In genomic region chr2L:10526953-10527584, dm6 we compare ENCODE assay signal across 5 fruit fly cellular contexts.
TF ChIP-seq lines count a peak whose summit lies in the region.

Lip4 (plus strand) TSS chr2L:10527572.

- TF ChIP-seq CTCF in whole organism, embryonic (GFP tag; optimal IDR thresholded peaks at IDR 0.05; lab: Kevin White, UChicago), result peak; percentile 4

TF ChIP-seq in whole organism, adult, 20 proteins besides CTCF, POLR2A, EP300 and RAD21 (continues in another document):
- TF ChIP-seq CG7045 (GFP tag; optimal IDR thresholded peaks at IDR 0.05; lab: Kevin White, UChicago), result peak; percentile 61
- TF ChIP-seq CG5204 (GFP tag; optimal IDR thresholded peaks at IDR 0.05; lab: Kevin White, UChicago), result peak; percentile 4
- peak; percentile 66 for TF ChIP-seq CG14711 (tag; optimal IDR thresholded peaks at IDR 0.05; lab: Kevin White, UChicago)
- no peak for TF ChIP-seq Hr96 (GFP tag; optimal IDR thresholded peaks at IDR 0.05; lab: Kevin White, UChicago)
- peak; percentile 48 for TF ChIP-seq CG33017 (tag; optimal IDR thresholded peaks at IDR 0.05; lab: Kevin White, UChicago)
- TF ChIP-seq CG7101 (tag; optimal IDR thresholded peaks at IDR 0.05; lab: Kevin White, UChicago), result peak; percentile 48
- peak; percentile 64 for TF ChIP-seq tj (GFP tag; optimal IDR thresholded peaks at IDR 0.05; lab: Kevin White, UChicago)
- TF ChIP-seq toe (GFP tag; optimal IDR thresholded peaks at IDR 0.05; lab: Kevin White, UChicago), result no peak
- TF ChIP-seq ovo (GFP tag; optimal IDR thresholded peaks at IDR 0.05; lab: Kevin White, UChicago), result no peak
- TF ChIP-seq bab1 (GFP tag; optimal IDR thresholded peaks at IDR 0.05; lab: Kevin White, UChicago), result peak; percentile 80
- TF ChIP-seq kay (GFP tag; lab: Kevin White, UChicago; ENCODE audit: borderline replicate concordance), result no peak
- no peak for TF ChIP-seq Clk (GFP tag; optimal IDR thresholded peaks at IDR 0.05; lab: Kevin White, UChicago)
- TF ChIP-seq cnc (optimal IDR thresholded peaks at IDR 0.05; lab: Kevin White, UChicago), result no peak
- TF ChIP-seq Mnt (GFP tag; optimal IDR thresholded peaks at IDR 0.05; lab: Kevin White, UChicago), result no peak
- TF ChIP-seq CG11617 (GFP tag; optimal IDR thresholded peaks at IDR 0.05; lab: Kevin White, UChicago), result peak; percentile 10
- TF ChIP-seq CG1620 (GFP tag; optimal IDR thresholded peaks at IDR 0.05; lab: Kevin White, UChicago), result peak; percentile 15
- TF ChIP-seq CG12768 (GFP tag; optimal IDR thresholded peaks at IDR 0.05; lab: Kevin White, UChicago), result no peak
- TF ChIP-seq Crg-1 (GFP tag; optimal IDR thresholded peaks at IDR 0.05; lab: Kevin White, UChicago), result no peak
- TF ChIP-seq pad (GFP tag; optimal IDR thresholded peaks at IDR 0.05; lab: Kevin White, UChicago), result peak; percentile 26

TF ChIP-seq in whole organism, embryonic, 481 proteins besides CTCF, POLR2A, EP300 and RAD21 (continues in another document):
- peak; percentile 74 for TF ChIP-seq Fer3 (tag; optimal IDR thresholded peaks at IDR 0.05; lab: Kevin White, UChicago)
- TF ChIP-seq bbx (GFP tag; IDR thresholded peaks at IDR 0.05; lab: Robert Waterston, UW; ENCODE audit: partially characterized antibody), result no peak
- TF ChIP-seq stc (GFP tag; IDR thresholded peaks at IDR 0.05; lab: Robert Waterston, UW), result peak; percentile 82
- peak; percentile 64 for TF ChIP-seq CG2120 (GFP tag; optimal IDR thresholded peaks at IDR 0.05; lab: Kevin White, UChicago)
- peak; percentile 79 for TF ChIP-seq grau (tag; optimal IDR thresholded peaks at IDR 0.05; lab: Kevin White, UChicago)
- TF ChIP-seq emc (GFP tag; optimal IDR thresholded peaks at IDR 0.05; lab: Kevin White, UChicago), result no peak
- peak; percentile 84 for TF ChIP-seq zen (tag; optimal IDR thresholded peaks at IDR 0.05; lab: Kevin White, UChicago)
- peak; percentile 76 for TF ChIP-seq CG10366 (GFP tag; IDR thresholded peaks at IDR 0.05; lab: Robert Waterston, UW)
- peak; percentile 33 for TF ChIP-seq CG2116 (GFP tag; optimal IDR thresholded peaks at IDR 0.05; lab: Kevin White, UChicago)
- TF ChIP-seq ssp (GFP tag; IDR thresholded peaks at IDR 0.05; lab: Robert Waterston, UW), result peak; percentile 57; the same call in 1 of the 2 replicates
- TF ChIP-seq CG17359 (tag; optimal IDR thresholded peaks at IDR 0.05; lab: Kevin White, UChicago), result peak; percentile 71
- no peak for TF ChIP-seq CG8765 (GFP tag; IDR thresholded peaks at IDR 0.05; lab: Robert Waterston, UW)
- no peak for TF ChIP-seq Tbp (GFP tag; optimal IDR thresholded peaks at IDR 0.05; lab: Kevin White, UChicago)
- no peak for TF ChIP-seq GATAe (GFP tag; conservative IDR thresholded peaks at IDR 0.05; lab: Robert Waterston, UW)
- no peak for TF ChIP-seq disco-r (GFP tag; optimal IDR thresholded peaks at IDR 0.05; lab: Kevin White, UChicago)
- TF ChIP-seq CG11247 (GFP tag; IDR thresholded peaks at IDR 0.05; lab: Robert Waterston, UW), result no peak; the same call in 1 of the 2 replicates
- TF ChIP-seq gfzf (GFP tag; optimal IDR thresholded peaks at IDR 0.05; lab: Kevin White, UChicago), result no peak
- TF ChIP-seq CG11723 (GFP tag; optimal IDR thresholded peaks at IDR 0.05; lab: Kevin White, UChicago), result peak; percentile 60
- TF ChIP-seq h (optimal IDR thresholded peaks at IDR 0.05; lab: Kevin White, UChicago), result no peak

TF ChIP-seq in whole organism, prepupa, 60 proteins besides CTCF, POLR2A, EP300 and RAD21 (continues in another document):
- TF ChIP-seq CG4318 (GFP tag; optimal IDR thresholded peaks at IDR 0.05; lab: Kevin White, UChicago) (peak; percentile 10), CG6854 (GFP tag; optimal IDR thresholded peaks at IDR 0.05; lab: Kevin White, UChicago) (no peak), eg (GFP tag; IDR thresholded peaks at IDR 0.05; lab: Robert Waterston, UW) (peak; percentile 85), CG6792 (GFP tag; optimal IDR thresholded peaks at IDR 0.05; lab: Kevin White, UChicago) (peak; percentile 54), CG15336 (GFP tag; IDR thresholded peaks at IDR 0.05; lab: Robert Waterston, UW) (peak; percentile 80), CG11902 (GFP tag; optimal IDR thresholded peaks at IDR 0.05; lab: Kevin White, UChicago) (peak; percentile 38), acj6 (GFP tag; optimal IDR thresholded peaks at IDR 0.05; lab: Kevin White, UChicago) (peak; percentile 68), achi (GFP tag; optimal IDR thresholded peaks at IDR 0.05; lab: Kevin White, UChicago) (peak; percentile 58), dsx (GFP tag; optimal IDR thresholded peaks at IDR 0.05; lab: Kevin White, UChicago; ENCODE audit: poor library complexity, severe bottlenecking) (peak; percentile 73), CG8319 (GFP tag; optimal IDR thresholded peaks at IDR 0.05; lab: Kevin White, UChicago) (peak; percentile 61), Hr38 (GFP tag; optimal IDR thresholded peaks at IDR 0.05; lab: Kevin White, UChicago) (no peak), CG34406 (GFP tag; optimal IDR thresholded peaks at IDR 0.05; lab: Kevin White, UChicago) (peak; percentile 65), CG9139 (GFP tag; optimal IDR thresholded peaks at IDR 0.05; lab: Kevin White, UChicago) (no peak), svp (GFP tag; lab: Kevin White, UChicago) (peak; percentile 84), Smox (GFP tag; optimal IDR thresholded peaks at IDR 0.05; lab: Kevin White, UChicago) (peak; percentile 56), Hr4 (GFP tag; optimal IDR thresholded peaks at IDR 0.05; lab: Kevin White, UChicago) (peak; percentile 77), CG11762 (GFP tag; optimal IDR thresholded peaks at IDR 0.05; lab: Kevin White, UChicago; ENCODE audit: insufficient read depth) (peak; percentile 49), Sox102F (GFP tag; optimal IDR thresholded peaks at IDR 0.05; lab: Kevin White, UChicago) (peak; percentile 51), CG8119 (GFP tag; IDR thresholded peaks at IDR 0.05; lab: Robert Waterston, UW) (peak; percentile 87; the same call in 2 of the 3 replicates)

TF ChIP-seq in whole organism, pupa, 21 proteins besides CTCF, POLR2A, EP300 and RAD21 (continues in another document):
- peak; percentile 69 for TF ChIP-seq CG9948 (tag; optimal IDR thresholded peaks at IDR 0.05; lab: Kevin White, UChicago)
- TF ChIP-seq CG8159 (tag; optimal IDR thresholded peaks at IDR 0.05; lab: Kevin White, UChicago), result peak; percentile 78
- peak; percentile 39 for TF ChIP-seq Pif1A (GFP tag; optimal IDR thresholded peaks at IDR 0.05; lab: Kevin White, UChicago)
- TF ChIP-seq EcR (GFP tag; optimal IDR thresholded peaks at IDR 0.05; lab: Kevin White, UChicago), result no peak
- peak; percentile 58 for TF ChIP-seq gl (tag; optimal IDR thresholded peaks at IDR 0.05; lab: Kevin White, UChicago)
- peak; percentile 82; the same call in 1 of the 2 replicates for TF ChIP-seq CG32121 (GFP tag; IDR thresholded peaks at IDR 0.05; lab: Robert Waterston, UW)
- TF ChIP-seq fd96Ca (GFP tag; IDR thresholded peaks at IDR 0.05; lab: Robert Waterston, UW), result no peak; the same call in 2 of the 3 replicates
- 0 out of 2 replicates have a peak, but pooled peaks have one; percentile 32 for TF ChIP-seq rn (GFP tag; IDR thresholded peaks at IDR 0.05; lab: Robert Waterston, UW)
- no peak for TF ChIP-seq D1 (tag; optimal IDR thresholded peaks at IDR 0.05; lab: Kevin White, UChicago)
- no peak; the same call in 1 of the 3 replicates for TF ChIP-seq CG4496 (GFP tag; IDR thresholded peaks at IDR 0.05; lab: Robert Waterston, UW)
- peak; percentile 50 for TF ChIP-seq Pif1B (GFP tag; optimal IDR thresholded peaks at IDR 0.05; lab: Kevin White, UChicago)
- no peak; the same call in 1 of the 2 replicates for TF ChIP-seq Ets98B (GFP tag; IDR thresholded peaks at IDR 0.05; lab: Robert Waterston, UW)
- TF ChIP-seq CG12605 (GFP tag; IDR thresholded peaks at IDR 0.05; lab: Robert Waterston, UW), result no peak; the same call in 1 of the 2 replicates
- peak; percentile 75 for TF ChIP-seq CG15710 (tag; optimal IDR thresholded peaks at IDR 0.05; lab: Kevin White, UChicago)
- peak; percentile 71 for TF ChIP-seq CG17806 (tag; optimal IDR thresholded peaks at IDR 0.05; lab: Kevin White, UChicago)
- TF ChIP-seq CG34367 (tag; optimal IDR thresholded peaks at IDR 0.05; lab: Kevin White, UChicago), result peak; percentile 61
- no peak for TF ChIP-seq CG13204 (GFP tag; optimal IDR thresholded peaks at IDR 0.05; lab: Kevin White, UChicago)
- TF ChIP-seq Snoo (tag; optimal IDR thresholded peaks at IDR 0.05; lab: Kevin White, UChicago), result peak; percentile 42
- no peak for TF ChIP-seq CG10348 (GFP tag; IDR thresholded peaks at IDR 0.05; lab: Robert Waterston, UW)
- TF ChIP-seq CG8301 (tag; optimal IDR thresholded peaks at IDR 0.05; lab: Kevin White, UChicago), result peak; percentile 63

TF ChIP-seq in whole organism, wandering third instar larva, 38 proteins besides CTCF, POLR2A, EP300 and RAD21 (continues in another document):
- TF ChIP-seq Dfd (GFP tag; optimal IDR thresholded peaks at IDR 0.05; lab: Kevin White, UChicago), result peak; percentile 11
- no peak for TF ChIP-seq GATAd (GFP tag; optimal IDR thresholded peaks at IDR 0.05; lab: Kevin White, UChicago)
- peak; percentile 61 for TF ChIP-seq sv (GFP tag; optimal IDR thresholded peaks at IDR 0.05; lab: Kevin White, UChicago)
- no peak for TF ChIP-seq sage (GFP tag; optimal IDR thresholded peaks at IDR 0.05; lab: Kevin White, UChicago)
- TF ChIP-seq Sp1 (GFP tag; optimal IDR thresholded peaks at IDR 0.05; lab: Kevin White, UChicago), result peak; percentile 42
- peak; percentile 5 for TF ChIP-seq Jra (GFP tag; optimal IDR thresholded peaks at IDR 0.05; lab: Kevin White, UChicago)
- TF ChIP-seq psq (GFP tag; optimal IDR thresholded peaks at IDR 0.05; lab: Kevin White, UChicago), result peak; percentile 37
- peak; percentile 46 for TF ChIP-seq OdsH (GFP tag; optimal IDR thresholded peaks at IDR 0.05; lab: Kevin White, UChicago)
- TF ChIP-seq fru (GFP tag; optimal IDR thresholded peaks at IDR 0.05; lab: Kevin White, UChicago), result peak; percentile 63
- no peak for TF ChIP-seq woc (GFP tag; optimal IDR thresholded peaks at IDR 0.05; lab: Kevin White, UChicago)
- TF ChIP-seq HLH106 (tag; optimal IDR thresholded peaks at IDR 0.05; lab: Kevin White, UChicago), result peak; percentile 58
- TF ChIP-seq tai (GFP tag; optimal IDR thresholded peaks at IDR 0.05; lab: Kevin White, UChicago), result no peak
- no peak for TF ChIP-seq brk (GFP tag; optimal IDR thresholded peaks at IDR 0.05; lab: Kevin White, UChicago)
- no peak for TF ChIP-seq Myc (optimal IDR thresholded peaks at IDR 0.05; lab: Kevin White, UChicago)
- peak; percentile 44 for TF ChIP-seq h (GFP tag; optimal IDR thresholded peaks at IDR 0.05; lab: Kevin White, UChicago)
- TF ChIP-seq Rel (GFP tag; optimal IDR thresholded peaks at IDR 0.05; lab: Kevin White, UChicago), result no peak
- TF ChIP-seq Rel (tag; optimal IDR thresholded peaks at IDR 0.05; lab: Kevin White, UChicago), result no peak
- TF ChIP-seq Hnf4 (GFP tag; optimal IDR thresholded peaks at IDR 0.05; lab: Kevin White, UChicago), result peak; percentile 23
- no peak for TF ChIP-seq Vsx2 (GFP tag; optimal IDR thresholded peaks at IDR 0.05; lab: Kevin White, UChicago; ENCODE audit: partially characterized antibody)
- TF ChIP-seq br (GFP tag; optimal IDR thresholded peaks at IDR 0.05; lab: Kevin White, UChicago), result peak; percentile 22
- no peak for TF ChIP-seq usp (GFP tag; optimal IDR thresholded peaks at IDR 0.05; lab: Kevin White, UChicago)
- TF ChIP-seq dl (GFP tag; optimal IDR thresholded peaks at IDR 0.05; lab: Kevin White, UChicago; ENCODE audit: insufficient read depth in 1 of 2, partially characterized antibody in 2 of 2), result no peak
- TF ChIP-seq rgr (GFP tag; optimal IDR thresholded peaks at IDR 0.05; lab: Kevin White, UChicago), result peak; percentile 45
